Worm (Caenorhabditis elegans) whole organism, late embryonic: Measurements from ENCODE around the gene srxa-1.

Experiments
- C08G9.2 ChIP-seq: sonication (generic microtip); optimal IDR thresholded peaks from 2 replicates; lab custom pipeline; 2016; ENCODE audit warnings: mild to moderate bottlenecking, missing genetic modification characterization, moderate library complexity, missing compliant biosample characterization
- C38D4.7 ChIP-seq: fragments of 200-800 bp; sonication (Bioruptor generic); optimal IDR thresholded peaks from 2 replicates; lab custom pipeline; 2018; ENCODE audit warnings: mild to moderate bottlenecking, missing genetic modification characterization, moderate library complexity, missing compliant biosample characterization
- F13H6.1 ChIP-seq: sonication (generic microtip); optimal IDR thresholded peaks from 2 replicates; lab custom pipeline; 2016; ENCODE audit warnings: missing genetic modification characterization, missing compliant biosample characterization
- K09A11.1 ChIP-seq: sonication (generic microtip); optimal IDR thresholded peaks from 2 replicates; lab custom pipeline; 2017; ENCODE audit warnings: antibody characterized with exemption, mild to moderate bottlenecking, missing genetic modification characterization, missing compliant biosample characterization; ENCODE audit not compliant: insufficient read depth
- T23F11.4 ChIP-seq: fragments of 200-800 bp; sonication (Bioruptor generic); optimal IDR thresholded peaks from 2 replicates; lab custom pipeline; 2018; ENCODE audit warnings: mild to moderate bottlenecking, missing genetic modification characterization, missing compliant biosample characterization
- ceh-14 ChIP-seq: sonication (generic microtip); optimal IDR thresholded peaks from 2 replicates; lab custom pipeline; 2016; ENCODE audit warnings: missing genotype, missing genetic modification characterization, missing compliant biosample characterization
- ceh-18 ChIP-seq: sonication (generic microtip); optimal IDR thresholded peaks from 2 replicates; lab custom pipeline; 2016; ENCODE audit warnings: missing genetic modification characterization, missing compliant biosample characterization
- ceh-19 ChIP-seq: fragments of 200-800 bp; sonication (Bioruptor generic); optimal IDR thresholded peaks from 2 replicates; lab custom pipeline; 2018; ENCODE audit warnings: mild to moderate bottlenecking, missing genetic modification characterization, missing compliant biosample characterization
- ceh-30 ChIP-seq: fragments of 150-350 bp; optimal IDR thresholded peaks from 2 replicates; lab custom pipeline; 2014; ENCODE audit warnings: missing biosample characterization, missing genetic modification characterization
- ceh-45 ChIP-seq: fragments of 200-800 bp; sonication (Bioruptor generic); IDR thresholded peaks from 2 replicates; pipeline ENCODE4 v1.3.6; 2022; ENCODE audit warnings: missing genetic modification reagents, missing genetic modification characterization, missing compliant biosample characterization
- ceh-9 ChIP-seq: sonication (generic microtip); optimal IDR thresholded peaks from 2 replicates; lab custom pipeline; 2016; ENCODE audit warnings: mild to moderate bottlenecking, missing genetic modification characterization, inconsistent platforms, missing compliant biosample characterization
- dmd-4 ChIP-seq: sonication (generic microtip); optimal IDR thresholded peaks from 2 replicates; lab custom pipeline; 2016; ENCODE audit warnings: borderline replicate concordance, missing genetic modification characterization, missing compliant biosample characterization
- dve-1 ChIP-seq: sonication (generic microtip); optimal IDR thresholded peaks from 2 replicates; lab custom pipeline; 2017; ENCODE audit warnings: antibody characterized with exemption, mild to moderate bottlenecking, missing genetic modification characterization, missing compliant biosample characterization
- elt-4 ChIP-seq: sonication (generic microtip); optimal IDR thresholded peaks from 2 replicates; lab custom pipeline; 2016; ENCODE audit warnings: missing genetic modification characterization, missing compliant biosample characterization
- fax-1 ChIP-seq: sonication (generic microtip); optimal IDR thresholded peaks from 2 replicates; lab custom pipeline; 2016; ENCODE audit warnings: missing genotype, missing genetic modification characterization, missing compliant biosample characterization
- fkh-10 ChIP-seq: fragments of 150-350 bp; optimal IDR thresholded peaks from 2 replicates; lab custom pipeline; 2014; ENCODE audit warnings: missing biosample characterization, missing genetic modification reagents, missing genetic modification characterization
- fkh-6 ChIP-seq: sonication (generic microtip); optimal IDR thresholded peaks from 2 replicates; lab custom pipeline; 2016; ENCODE audit warnings: missing genetic modification characterization, missing compliant biosample characterization
- gmeb-2 ChIP-seq: sonication (generic microtip); optimal IDR thresholded peaks from 2 replicates; lab custom pipeline; 2016; ENCODE audit warnings: missing genetic modification characterization, inconsistent platforms, missing compliant biosample characterization
- hlh-13 ChIP-seq: fragments of 200-800 bp; sonication (Bioruptor generic); optimal IDR thresholded peaks from 2 replicates; lab custom pipeline; 2018; ENCODE audit warnings: mild to moderate bottlenecking, missing genetic modification characterization, missing compliant biosample characterization
- hlh-6 ChIP-seq: sonication (generic microtip); optimal IDR thresholded peaks from 2 replicates; lab custom pipeline; 2016; ENCODE audit warnings: missing genotype, missing genetic modification characterization, missing compliant biosample characterization
- hlh-8 ChIP-seq: sonication (generic microtip); optimal IDR thresholded peaks from 2 replicates; lab custom pipeline; 2016; ENCODE audit warnings: missing genotype, missing genetic modification characterization, missing compliant biosample characterization
- lin-11 ChIP-seq: fragments of 200-800 bp; sonication (Bioruptor generic); optimal IDR thresholded peaks from 2 replicates; lab custom pipeline; 2018; ENCODE audit warnings: mild to moderate bottlenecking, missing genetic modification characterization, missing compliant biosample characterization
- nhr-11 ChIP-seq: fragments of 150-350 bp; optimal IDR thresholded peaks from 2 replicates; lab custom pipeline; 2014; ENCODE audit warnings: missing biosample characterization, missing genetic modification characterization
- nhr-232 ChIP-seq: sonication (generic microtip); optimal IDR thresholded peaks from 2 replicates; lab custom pipeline; 2016; ENCODE audit warnings: missing genetic modification characterization, missing compliant biosample characterization
- npax-4 ChIP-seq: sonication (generic microtip); optimal IDR thresholded peaks from 2 replicates; lab custom pipeline; 2016; ENCODE audit warnings: missing genetic modification characterization, missing compliant biosample characterization
- pax-1 ChIP-seq: fragments of 150-350 bp; optimal IDR thresholded peaks from 2 replicates; lab custom pipeline; 2014; ENCODE audit warnings: missing biosample characterization, missing genetic modification characterization
- pha-4 ChIP-seq: fragments of 150-350 bp; optimal IDR thresholded peaks from 2 replicates; lab custom pipeline; 2018; ENCODE audit warnings: missing biosample characterization, missing genetic modification reagents, missing genetic modification characterization
- pqm-1 ChIP-seq: sonication (generic microtip); optimal IDR thresholded peaks from 2 replicates; lab custom pipeline; 2016; ENCODE audit warnings: missing genetic modification characterization, missing compliant biosample characterization
- sox-4 ChIP-seq: sonication (generic microtip); optimal IDR thresholded peaks from 2 replicates; lab custom pipeline; 2017; ENCODE audit warnings: mild to moderate bottlenecking, missing genetic modification characterization, inconsistent platforms, missing compliant biosample characterization
- syd-9 ChIP-seq: sonication (generic microtip); optimal IDR thresholded peaks from 2 replicates; lab custom pipeline; 2016; ENCODE audit warnings: mild to moderate bottlenecking, missing genetic modification characterization, moderate library complexity, missing compliant biosample characterization
- tbx-2 ChIP-seq: sonication (generic microtip); optimal IDR thresholded peaks from 2 replicates; lab custom pipeline; 2016; ENCODE audit warnings: missing genetic modification characterization, missing compliant biosample characterization
- ttx-3 ChIP-seq: sonication (generic microtip); optimal IDR thresholded peaks from 2 replicates; lab custom pipeline; 2016; ENCODE audit warnings: missing genetic modification reagents, missing genetic modification characterization, missing compliant biosample characterization
- unc-3 ChIP-seq, 2 experiments: fragments of 200-800 bp in 1 of 2; sonication (Bioruptor generic) in 1 of 2; sonication (generic microtip) in 1 of 2; conservative IDR thresholded peaks in 1 of 2; optimal IDR thresholded peaks in 1 of 2; 2 replicates each; pipeline versions ENCODE4 v1.3.6 to Lab custom; 2016 to 2022; ENCODE audit warnings: missing compliant biosample characterization in 2 of 2, missing genetic modification characterization in 2 of 2, missing genetic modification reagents in 1 of 2
- unc-42 ChIP-seq: sonication (generic microtip); optimal IDR thresholded peaks from 2 replicates; lab custom pipeline; 2016; ENCODE audit warnings: missing genotype, missing genetic modification characterization, missing compliant biosample characterization
- unc-55 ChIP-seq: sonication (generic microtip); optimal IDR thresholded peaks from 2 replicates; lab custom pipeline; 2017; ENCODE audit warnings: missing biosample characterization, missing genetic modification reagents, missing genetic modification characterization
- ztf-16 ChIP-seq: sonication (generic microtip); optimal IDR thresholded peaks from 2 replicates; lab custom pipeline; 2017; ENCODE audit warnings: missing genetic modification characterization, missing compliant biosample characterization

The srxa-1 gene

DNA sequence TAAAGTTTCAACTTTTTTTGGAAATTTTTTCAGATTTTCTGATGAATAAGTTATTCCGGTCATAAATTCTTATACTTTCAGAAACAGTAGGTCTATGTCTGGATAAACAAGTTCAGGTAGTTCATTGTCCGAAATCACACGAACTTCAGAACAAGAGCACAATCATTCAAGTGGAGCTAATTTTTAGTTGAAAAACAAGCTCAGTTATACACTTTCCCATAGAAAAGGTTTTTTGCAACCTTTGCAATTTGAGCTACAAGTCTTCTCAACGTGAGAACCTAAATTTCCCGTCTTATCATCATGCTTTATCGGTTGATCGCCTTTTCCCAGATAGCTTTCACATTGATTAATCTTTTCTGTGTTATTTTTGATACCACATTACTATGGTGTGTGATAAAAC, at the start of gene srxa-1:
Gene srxa-1, plus strand, starts transcription at position 301 of the 400 bp plus-strand sequence.
- TF ChIP-seq hlh-8 (tag; lab: Kevin White, UChicago) (no peak), pqm-1 (tag; lab: Kevin White, UChicago) (no peak), nhr-11 (tag; lab: Kevin White, UChicago) (no peak), ceh-19 (GFP tag; lab: Kevin White, UChicago) (no peak), ceh-30 (tag; lab: Kevin White, UChicago) (no peak), T23F11.4 (GFP tag; lab: Kevin White, UChicago) (no peak), ttx-3 (tag; lab: Kevin White, UChicago) (no peak), lin-11 (tag; lab: Kevin White, UChicago) (no peak), C38D4.7 (GFP tag; lab: Kevin White, UChicago) (no peak), gmeb-2 (no peak), nhr-232 (tag; lab: Kevin White, UChicago) (no peak), fkh-6 (tag; lab: Kevin White, UChicago) (no peak)
- TF ChIP-seq, all 69 proteins: peak for 0

DNA sequence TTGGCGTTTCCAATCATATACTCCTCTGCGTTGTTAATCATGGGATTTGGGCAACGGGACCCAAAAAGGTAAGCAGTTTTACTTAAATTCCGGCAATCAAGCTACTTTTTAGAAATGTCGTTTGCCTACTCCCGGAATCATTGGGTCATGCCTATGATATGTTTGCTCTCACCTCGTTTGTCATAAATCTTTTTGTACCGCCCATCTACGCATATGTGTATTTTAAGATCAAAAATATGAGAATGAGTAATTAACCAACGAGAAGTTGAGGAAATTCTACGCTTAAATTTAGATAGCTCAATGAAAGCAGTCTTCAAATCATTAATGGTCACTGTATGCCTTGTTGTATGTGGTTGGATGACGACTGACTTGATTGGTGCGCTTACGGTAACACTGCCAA, 49.6 kb upstream of the srxa-1 start:
- TF ChIP-seq dmd-4 (tag; lab: Kevin White, UChicago) (no peak), C08G9.2 (tag; lab: Kevin White, UChicago) (no peak)

DNA sequence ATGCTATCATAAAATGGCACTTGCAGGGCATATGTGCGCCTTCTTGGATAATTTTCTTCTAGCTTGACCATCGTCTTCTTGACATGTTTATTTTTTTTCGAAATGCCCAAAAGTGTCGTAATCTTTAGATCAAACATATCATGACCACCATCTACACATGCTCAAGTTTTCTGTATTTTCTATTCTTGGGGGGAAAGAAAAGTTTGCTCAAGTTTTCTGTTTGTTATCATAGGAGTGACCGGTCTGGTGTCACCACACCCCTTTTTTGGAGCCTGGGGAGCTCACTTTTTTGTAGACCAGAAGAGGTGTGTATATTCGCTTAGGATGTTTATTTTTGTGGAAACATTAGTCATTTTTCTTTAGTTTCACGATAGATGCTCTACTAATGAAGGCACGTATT, 46.5 kb upstream of the srxa-1 start, which contains the start of gene klf-2:
Gene klf-2, plus strand, starts transcription at position 301 of the 400 bp plus-strand sequence.
- TF ChIP-seq F13H6.1 (no peak), unc-3 (GFP tag; conservative IDR thresholded peaks at IDR 0.05; lab: Robert Waterston, UW) (no peak), unc-3 (tag; optimal IDR thresholded peaks at IDR 0.05; lab: Kevin White, UChicago) (no peak), unc-55 (GFP tag; lab: Kevin White, UChicago) (no peak), C08G9.2 (tag; lab: Kevin White, UChicago) (no peak), ceh-9 (tag; lab: Kevin White, UChicago) (no peak), ceh-14 (no peak), hlh-8 (tag; lab: Kevin White, UChicago) (no peak), fax-1 (no peak), syd-9 (tag; lab: Kevin White, UChicago) (no peak), pha-4 (no peak), npax-4 (no peak), tbx-2 (tag; lab: Kevin White, UChicago) (no peak), nhr-232 (tag; lab: Kevin White, UChicago) (no peak), elt-4 (tag; lab: Kevin White, UChicago) (no peak), hlh-6 (tag; lab: Kevin White, UChicago) (no peak), ceh-18 (tag; lab: Kevin White, UChicago) (no peak), pax-1 (tag; lab: Kevin White, UChicago) (no peak), hlh-13 (GFP tag; lab: Kevin White, UChicago) (no peak), C38D4.7 (GFP tag; lab: Kevin White, UChicago) (no peak)
- TF ChIP-seq, all 69 proteins: peak for 0

DNA sequence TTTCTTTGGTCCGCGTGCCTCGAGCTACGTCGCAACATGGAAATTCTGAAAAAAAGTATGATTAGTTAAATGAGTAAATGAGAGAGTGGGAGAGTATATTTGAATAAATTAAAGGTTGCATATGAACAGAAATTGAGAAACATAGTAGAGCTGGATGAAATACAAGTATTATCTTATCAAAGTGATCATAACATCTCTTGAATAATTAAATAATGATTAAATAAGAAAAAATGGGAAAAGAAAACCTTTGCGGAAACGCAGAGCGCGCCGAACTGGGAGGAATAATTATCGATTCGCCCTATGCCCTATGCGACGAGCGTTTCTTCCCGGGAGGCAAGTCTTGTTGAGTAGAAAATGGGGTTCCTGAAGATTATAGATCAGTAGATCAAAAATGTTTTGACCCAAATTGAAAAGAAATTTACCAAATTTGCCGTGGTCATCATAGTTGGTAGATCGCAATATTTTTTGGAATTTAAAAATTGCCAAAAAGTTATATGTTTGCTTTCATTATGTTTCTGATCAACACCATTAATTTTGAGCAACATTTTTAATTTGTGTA, 42.3 kb upstream of the srxa-1 start, which contains the start of gene F53F8.3:
Gene F53F8.3, minus strand, starts transcription at position 51 of the 559 bp plus-strand sequence.
- TF ChIP-seq dve-1 (tag; lab: Kevin White, UChicago) (no peak), K09A11.1 (no peak), unc-42 (tag; lab: Kevin White, UChicago) (no peak), C08G9.2 (tag; lab: Kevin White, UChicago) (no peak), fkh-6 (tag; lab: Kevin White, UChicago) (no peak), lin-11 (tag; lab: Kevin White, UChicago) (no peak), ztf-16 (tag; lab: Kevin White, UChicago) (no peak), ceh-45 (GFP tag; lab: Robert Waterston, UW) (no peak), sox-4 (tag; lab: Kevin White, UChicago) (no peak), gmeb-2 (no peak), fkh-10 (GFP tag; lab: Kevin White, UChicago) (no peak)
